Worm (Caenorhabditis elegans): ENCODE results near the gene bcl-11.

The bcl-11 gene

ce11 chrV:6355975-6356441 is at the start of gene bcl-11:
Gene bcl-11, plus strand, starts transcription at chrV:6356025.
- TF ChIP-seq ztf-29 (GFP tag; IDR thresholded peaks at IDR 0.05), result no peak
- TF ChIP-seq ref-1 (GFP tag; conservative IDR thresholded peaks at IDR 0.05), result no peak
- TF ChIP-seq ztf-23 (GFP tag; IDR thresholded peaks at IDR 0.05), result no peak
- TF ChIP-seq cog-1 (tag; optimal IDR thresholded peaks at IDR 0.05), result no peak
- no peak for TF ChIP-seq klf-2 (GFP tag; conservative IDR thresholded peaks at IDR 0.05)
- no peak for TF ChIP-seq flt-1 (GFP tag; IDR thresholded peaks at IDR 0.05)
- TF ChIP-seq tab-1 (GFP tag; IDR thresholded peaks at IDR 0.05), result no peak

- no peak for TF ChIP-seq cog-1 (tag; optimal IDR thresholded peaks at IDR 0.05)
- no peak for TF ChIP-seq klf-2 (GFP tag; conservative IDR thresholded peaks at IDR 0.05)
- no peak for TF ChIP-seq ztf-23 (GFP tag; IDR thresholded peaks at IDR 0.05)
- no peak for TF ChIP-seq ref-1 (GFP tag; conservative IDR thresholded peaks at IDR 0.05)
- TF ChIP-seq flt-1 (GFP tag; IDR thresholded peaks at IDR 0.05), result no peak
- no peak for TF ChIP-seq ztf-29 (GFP tag; IDR thresholded peaks at IDR 0.05)
- TF ChIP-seq med-1 (GFP tag; optimal IDR thresholded peaks at IDR 0.05; ENCODE audit: insufficient read depth), result no peak
- no peak for TF ChIP-seq T22C8.4 (GFP tag; IDR thresholded peaks at IDR 0.05)
- no peak for TF ChIP-seq tab-1 (GFP tag; IDR thresholded peaks at IDR 0.05)
These were observed 43.9 kb upstream of the bcl-11 start for ce11 chrV:6311936-6312335.

DNA sequence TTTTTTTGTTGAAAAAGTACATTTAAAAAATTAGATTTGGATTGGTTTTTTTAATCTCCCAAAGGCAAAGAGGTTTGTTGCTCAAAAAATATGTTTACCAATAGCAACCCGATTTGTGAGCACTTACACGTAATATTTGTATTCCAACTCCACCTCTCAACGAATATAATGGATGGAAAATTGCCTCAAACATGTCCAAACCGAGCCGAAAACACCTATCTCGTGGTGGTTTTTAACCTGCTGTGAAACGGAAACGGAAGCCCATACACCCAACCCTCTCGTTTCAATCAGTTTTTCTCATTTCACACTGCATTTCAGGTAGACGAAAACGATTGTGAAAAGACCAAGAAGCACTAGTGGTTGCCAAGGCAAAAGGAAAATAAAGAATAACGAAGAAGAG is 39.2 kb upstream of the bcl-11 start, which contains the start of gene cest-24:
Gene cest-24, plus strand, starts transcription at position 301 of the 400 bp plus-strand sequence.
- TF ChIP-seq klf-2 (GFP tag; conservative IDR thresholded peaks at IDR 0.05) (no peak), med-1 (GFP tag; optimal IDR thresholded peaks at IDR 0.05; ENCODE audit: insufficient read depth) (no peak), T22C8.4 (GFP tag; IDR thresholded peaks at IDR 0.05) (no peak), ztf-29 (GFP tag; IDR thresholded peaks at IDR 0.05) (no peak), tab-1 (GFP tag; IDR thresholded peaks at IDR 0.05) (no peak), flt-1 (GFP tag; IDR thresholded peaks at IDR 0.05) (no peak), cog-1 (tag; optimal IDR thresholded peaks at IDR 0.05) (no peak), ztf-23 (GFP tag; IDR thresholded peaks at IDR 0.05) (no peak), ref-1 (GFP tag; conservative IDR thresholded peaks at IDR 0.05) (no peak)

- TF ChIP-seq ztf-23 (GFP tag; IDR thresholded peaks at IDR 0.05) (no peak), T22C8.4 (GFP tag; IDR thresholded peaks at IDR 0.05) (no peak), flt-1 (GFP tag; IDR thresholded peaks at IDR 0.05) (no peak), tab-1 (GFP tag; IDR thresholded peaks at IDR 0.05) (no peak), ztf-29 (GFP tag; IDR thresholded peaks at IDR 0.05) (no peak), klf-2 (GFP tag; conservative IDR thresholded peaks at IDR 0.05) (no peak), med-1 (GFP tag; optimal IDR thresholded peaks at IDR 0.05; ENCODE audit: insufficient read depth) (no peak), ref-1 (GFP tag; conservative IDR thresholded peaks at IDR 0.05) (no peak), cog-1 (tag; optimal IDR thresholded peaks at IDR 0.05) (no peak)
These were observed 37.9 kb upstream of the bcl-11 start for ce11 chrV:6317928-6318327.

DNA sequence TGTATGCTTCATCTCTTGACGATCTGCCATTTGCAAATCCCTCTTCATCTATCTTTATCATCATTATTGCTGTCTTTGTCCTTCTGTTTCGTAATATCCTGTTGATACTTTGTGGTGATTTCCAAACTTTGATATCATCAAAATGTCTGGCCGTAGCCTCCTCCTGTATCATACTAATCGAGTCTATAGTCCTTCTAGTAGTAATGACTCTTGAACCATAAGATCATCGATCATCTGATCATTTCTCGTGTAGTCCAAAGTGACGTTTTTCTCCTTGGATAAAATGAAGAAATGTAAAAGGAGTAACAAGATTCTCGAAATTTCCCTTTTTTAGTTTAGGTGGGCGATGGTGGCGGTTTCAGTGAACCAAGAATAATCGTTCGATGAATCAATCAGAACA is 36.5 kb upstream of the bcl-11 start:
- no peak for TF ChIP-seq klf-2 (GFP tag; conservative IDR thresholded peaks at IDR 0.05)
- TF ChIP-seq ref-1 (GFP tag; conservative IDR thresholded peaks at IDR 0.05), result no peak
- TF ChIP-seq T22C8.4 (GFP tag; IDR thresholded peaks at IDR 0.05), result no peak
- TF ChIP-seq cog-1 (tag; optimal IDR thresholded peaks at IDR 0.05), result no peak
- TF ChIP-seq flt-1 (GFP tag; IDR thresholded peaks at IDR 0.05), result no peak

DNA sequence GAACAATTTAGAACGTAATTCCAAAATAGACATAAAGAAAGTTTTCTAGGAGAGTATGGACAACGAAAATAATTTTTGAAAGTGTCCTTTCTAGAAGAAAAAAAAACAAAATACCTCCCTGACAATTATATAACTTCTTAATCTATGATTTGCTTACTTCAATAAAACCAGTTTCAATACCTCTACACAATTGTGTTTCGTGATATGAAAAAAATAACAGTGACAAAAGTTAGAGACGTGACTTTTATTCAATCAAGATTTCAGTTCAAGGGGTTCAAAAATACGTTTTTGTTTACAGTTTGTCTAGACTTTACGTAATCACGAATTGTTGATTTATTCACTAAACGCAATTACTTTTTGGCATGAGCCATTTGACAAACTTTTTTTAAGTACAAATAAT is 34.5 kb upstream of the bcl-11 start:
- TF ChIP-seq cog-1 (tag; optimal IDR thresholded peaks at IDR 0.05) (no peak), ztf-29 (GFP tag; IDR thresholded peaks at IDR 0.05) (no peak), flt-1 (GFP tag; IDR thresholded peaks at IDR 0.05) (no peak), ref-1 (GFP tag; conservative IDR thresholded peaks at IDR 0.05) (no peak)

DNA sequence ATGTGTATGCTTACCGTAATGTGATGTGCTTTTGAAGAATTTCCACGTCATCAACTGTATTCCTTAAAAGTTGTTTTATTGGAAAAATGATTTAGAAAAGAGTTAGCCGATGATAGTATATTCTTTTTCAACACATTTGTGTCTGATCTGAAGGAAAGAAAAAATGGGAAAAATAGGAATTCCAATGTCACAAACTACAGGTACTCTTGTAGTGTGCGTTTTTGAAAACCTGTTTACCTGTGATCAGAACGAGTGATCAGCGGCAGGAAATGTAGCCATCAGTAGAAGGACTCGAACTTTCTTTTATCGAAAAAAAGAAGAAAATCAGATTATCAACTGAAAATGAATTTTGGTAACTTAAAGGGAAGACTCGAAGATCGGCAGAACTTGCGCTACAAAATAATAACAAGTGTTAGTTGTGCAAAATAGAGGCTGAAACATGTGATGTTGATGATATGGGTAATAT is 34.1 kb upstream of the bcl-11 start, which contains the start of gene T28C12.15:
Gene T28C12.15, minus strand, starts transcription at position 51 of the 466 bp plus-strand sequence.
- TF ChIP-seq flt-1 (GFP tag; IDR thresholded peaks at IDR 0.05), result no peak
- no peak for TF ChIP-seq med-1 (GFP tag; optimal IDR thresholded peaks at IDR 0.05; ENCODE audit: insufficient read depth)
- no peak for TF ChIP-seq tab-1 (GFP tag; IDR thresholded peaks at IDR 0.05)
- TF ChIP-seq klf-2 (GFP tag; conservative IDR thresholded peaks at IDR 0.05), result no peak
- no peak for TF ChIP-seq ref-1 (GFP tag; conservative IDR thresholded peaks at IDR 0.05)
- TF ChIP-seq ztf-23 (GFP tag; IDR thresholded peaks at IDR 0.05), result no peak
- TF ChIP-seq ztf-29 (GFP tag; IDR thresholded peaks at IDR 0.05), result no peak
- no peak for TF ChIP-seq cog-1 (tag; optimal IDR thresholded peaks at IDR 0.05)

DNA sequence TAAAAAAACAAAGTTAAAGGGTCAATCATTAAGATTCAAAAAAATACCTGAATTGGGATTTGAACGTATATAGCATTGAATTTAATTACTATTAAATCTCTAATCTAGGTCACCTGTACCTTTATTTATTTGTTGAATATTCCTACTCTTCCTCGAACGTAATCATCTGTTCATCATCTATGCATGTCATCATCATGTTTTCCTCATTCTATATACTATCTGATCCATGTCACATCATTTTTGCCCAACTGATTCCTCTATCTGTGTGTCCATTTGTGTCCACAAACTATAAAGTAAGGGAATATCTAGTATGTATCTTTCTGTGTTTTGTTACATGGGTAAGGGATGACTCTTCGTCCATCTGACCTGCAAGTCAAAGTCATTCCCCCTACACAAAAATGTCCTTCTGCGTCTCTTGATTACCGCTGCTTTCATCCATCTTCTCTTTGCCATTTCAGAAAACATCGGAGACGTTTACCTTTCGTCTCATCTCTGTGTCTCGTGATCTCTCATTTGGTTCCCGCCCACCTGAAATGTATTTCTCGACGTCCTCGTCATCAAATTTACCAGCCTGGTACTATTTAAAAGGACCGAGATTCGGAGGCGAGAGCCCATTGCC is 33.0 kb upstream of the bcl-11 start:
- no peak for TF ChIP-seq med-1 (GFP tag; optimal IDR thresholded peaks at IDR 0.05; ENCODE audit: insufficient read depth)
- no peak for TF ChIP-seq klf-2 (GFP tag; conservative IDR thresholded peaks at IDR 0.05)
- no peak for TF ChIP-seq ztf-23 (GFP tag; IDR thresholded peaks at IDR 0.05)
- TF ChIP-seq T22C8.4 (GFP tag; IDR thresholded peaks at IDR 0.05), result no peak
- TF ChIP-seq ztf-29 (GFP tag; IDR thresholded peaks at IDR 0.05), result no peak
- no peak for TF ChIP-seq flt-1 (GFP tag; IDR thresholded peaks at IDR 0.05)
- no peak for TF ChIP-seq ref-1 (GFP tag; conservative IDR thresholded peaks at IDR 0.05)
- TF ChIP-seq tab-1 (GFP tag; IDR thresholded peaks at IDR 0.05), result no peak
- TF ChIP-seq cog-1 (tag; optimal IDR thresholded peaks at IDR 0.05), result no peak

ce11 chrV:6323602-6324001 is 32.2 kb upstream of the bcl-11 start:
- TF ChIP-seq klf-2 (GFP tag; conservative IDR thresholded peaks at IDR 0.05) (no peak), med-1 (GFP tag; optimal IDR thresholded peaks at IDR 0.05; ENCODE audit: insufficient read depth) (no peak), ztf-29 (GFP tag; IDR thresholded peaks at IDR 0.05) (no peak), T22C8.4 (GFP tag; IDR thresholded peaks at IDR 0.05) (no peak), ztf-23 (GFP tag; IDR thresholded peaks at IDR 0.05) (no peak), cog-1 (tag; optimal IDR thresholded peaks at IDR 0.05) (no peak), flt-1 (GFP tag; IDR thresholded peaks at IDR 0.05) (no peak), tab-1 (GFP tag; IDR thresholded peaks at IDR 0.05) (no peak), ref-1 (GFP tag; conservative IDR thresholded peaks at IDR 0.05) (no peak)

DNA sequence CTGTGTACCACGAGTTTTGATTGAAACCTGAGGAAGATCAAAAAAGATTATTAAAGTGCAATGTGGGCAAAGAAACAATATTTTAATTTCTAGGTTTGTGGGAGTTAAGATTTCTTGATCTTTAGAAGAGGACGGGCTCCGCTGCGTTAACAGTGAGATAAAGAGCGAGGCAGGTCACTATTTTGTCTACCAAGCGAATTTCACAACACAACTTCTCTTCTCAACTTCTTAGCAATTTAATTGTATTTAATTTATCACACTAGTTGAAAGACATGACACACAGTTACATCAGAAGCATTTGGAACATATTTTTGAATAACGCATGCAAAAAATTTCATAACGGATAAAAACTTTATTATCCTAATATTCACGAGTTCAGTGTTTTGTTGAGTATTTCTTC is 29.4 kb upstream of the bcl-11 start:
- TF ChIP-seq med-1 (GFP tag; optimal IDR thresholded peaks at IDR 0.05; ENCODE audit: insufficient read depth) (no peak), cog-1 (tag; optimal IDR thresholded peaks at IDR 0.05) (no peak), ztf-29 (GFP tag; IDR thresholded peaks at IDR 0.05) (no peak), ref-1 (GFP tag; conservative IDR thresholded peaks at IDR 0.05) (no peak), T22C8.4 (GFP tag; IDR thresholded peaks at IDR 0.05) (no peak), klf-2 (GFP tag; conservative IDR thresholded peaks at IDR 0.05) (no peak), ztf-23 (GFP tag; IDR thresholded peaks at IDR 0.05) (no peak), flt-1 (GFP tag; IDR thresholded peaks at IDR 0.05) (no peak)

Data from whole organism, midembryonic.